Worm (Caenorhabditis elegans) whole organism, L3 larva: ENCODE results near the gene cua-1.
A peak's percentile ranks its signal among the peaks of the same experiment; 100 is the strongest.

Experiments used
- R02D3.7 ChIP-seq: fragments of 150-350 bp; optimal IDR thresholded peaks from 2 replicates; lab custom pipeline; 2014; ENCODE audit warnings: missing biosample characterization, missing genetic modification characterization
- ZK546.5 ChIP-seq: sonication (generic microtip); optimal IDR thresholded peaks from 2 replicates; lab custom pipeline; 2017; ENCODE audit warnings: missing biosample characterization, missing genetic modification characterization
- aly-2 ChIP-seq: fragments of 150-350 bp; optimal IDR thresholded peaks from 2 replicates; lab custom pipeline; 2014; ENCODE audit warnings: missing biosample characterization, missing genetic modification characterization
- ama-1 ChIP-seq: fragments of 150-350 bp; optimal IDR thresholded peaks from 2 replicates; lab custom pipeline; 2018
- ceh-16 ChIP-seq: sonication (generic microtip); optimal IDR thresholded peaks from 2 replicates; lab custom pipeline; 2017; ENCODE audit warnings: missing biosample characterization, missing genetic modification characterization
- ceh-28 ChIP-seq: fragments of 150-350 bp; optimal IDR thresholded peaks from 2 replicates; lab custom pipeline; 2014; ENCODE audit warnings: missing biosample characterization, missing genetic modification reagents, missing genetic modification characterization
- ceh-82 ChIP-seq: fragments of 150-350 bp; optimal IDR thresholded peaks from 2 replicates; lab custom pipeline; 2014; ENCODE audit warnings: missing biosample characterization, missing genetic modification characterization
- egl-27 ChIP-seq: sonication (generic microtip); optimal IDR thresholded peaks from 4 replicates; lab custom pipeline; 2017; ENCODE audit warnings: missing biosample characterization, missing genetic modification reagents, missing genetic modification characterization
- egl-5 ChIP-seq: fragments of 150-350 bp; optimal IDR thresholded peaks from 2 replicates; lab custom pipeline; 2017; ENCODE audit warnings: missing biosample characterization, missing genetic modification reagents, missing genetic modification characterization, inconsistent platforms
- elt-1 ChIP-seq: fragments of 150-350 bp; optimal IDR thresholded peaks from 2 replicates; lab custom pipeline; 2014; ENCODE audit warnings: missing biosample characterization, missing genetic modification characterization
- elt-2 ChIP-seq: sonication (generic microtip); optimal IDR thresholded peaks from 2 replicates; lab custom pipeline; 2016; ENCODE audit warnings: missing genetic modification reagents, mild to moderate bottlenecking, missing genetic modification characterization, missing compliant biosample characterization
- elt-3 ChIP-seq, 3 experiments: fragments of 150-350 bp in 1 of 3; sonication (generic microtip) in 2 of 3; optimal IDR thresholded peaks; 2 replicates in 2 of 3; 4 replicates in 1 of 3; lab custom pipeline; 2014 to 2017; ENCODE audit warnings: missing biosample characterization in 3 of 3, missing genetic modification characterization in 3 of 3
- eor-1 ChIP-seq, 2 experiments: fragments of 150-350 bp; optimal IDR thresholded peaks; 2 replicates each; lab custom pipeline; 2014 to 2018; ENCODE audit warnings: missing biosample characterization in 2 of 2, missing genetic modification characterization in 2 of 2
- fkh-10 ChIP-seq: sonication (generic microtip); optimal IDR thresholded peaks from 2 replicates; lab custom pipeline; 2017; ENCODE audit warnings: missing biosample characterization, missing genetic modification reagents, missing genetic modification characterization
- fkh-2 ChIP-seq: fragments of 150-350 bp; optimal IDR thresholded peaks from 2 replicates; lab custom pipeline; 2014; ENCODE audit warnings: missing biosample characterization, missing genetic modification reagents, missing genetic modification characterization
- fos-1 ChIP-seq: fragments of 150-350 bp; optimal IDR thresholded peaks from 2 replicates; lab custom pipeline; 2014; ENCODE audit warnings: missing biosample characterization, missing genetic modification characterization
- hmg-11 ChIP-seq: sonication (generic microtip); optimal IDR thresholded peaks from 2 replicates; lab custom pipeline; 2016; ENCODE audit warnings: missing genetic modification characterization, missing compliant biosample characterization
- jun-1 ChIP-seq: fragments of 150-350 bp; optimal IDR thresholded peaks from 2 replicates; lab custom pipeline; 2014; ENCODE audit warnings: missing biosample characterization, missing genetic modification reagents, missing genetic modification characterization
- lin-15B ChIP-seq: fragments of 150-350 bp; optimal IDR thresholded peaks from 2 replicates; lab custom pipeline; 2014; ENCODE audit warnings: missing biosample characterization, missing genetic modification characterization
- lin-39 ChIP-seq: fragments of 150-350 bp; optimal IDR thresholded peaks from 2 replicates; lab custom pipeline; 2018; ENCODE audit warnings: missing biosample characterization, missing genetic modification reagents, missing genetic modification characterization
- lsy-12 ChIP-seq: sonication (generic microtip); optimal IDR thresholded peaks from 2 replicates; lab custom pipeline; 2016; ENCODE audit warnings: mild to moderate bottlenecking, missing genetic modification characterization, missing compliant biosample characterization
- mdl-1 ChIP-seq: fragments of 150-350 bp; optimal IDR thresholded peaks from 2 replicates; lab custom pipeline; 2014; ENCODE audit warnings: missing biosample characterization, missing genetic modification characterization
- mml-1 ChIP-seq: fragments of 150-350 bp; sonication (generic microtip); optimal IDR thresholded peaks from 3 replicates; lab custom pipeline; 2014; ENCODE audit warnings: missing biosample characterization, missing genetic modification characterization
- nfya-1 ChIP-seq: sonication (generic microtip); optimal IDR thresholded peaks from 2 replicates; lab custom pipeline; 2017; ENCODE audit warnings: missing genetic modification characterization, mild to moderate bottlenecking, missing compliant biosample characterization, antibody characterized with exemption, moderate library complexity; ENCODE audit not compliant: insufficient read depth
- nhr-11 ChIP-seq: fragments of 150-350 bp; optimal IDR thresholded peaks from 2 replicates; lab custom pipeline; 2014; ENCODE audit warnings: missing biosample characterization, missing genetic modification characterization
- nhr-12 ChIP-seq: fragments of 150-350 bp; optimal IDR thresholded peaks from 2 replicates; lab custom pipeline; 2014; ENCODE audit warnings: missing biosample characterization, missing genetic modification characterization
- nhr-23 ChIP-seq: fragments of 150-350 bp; optimal IDR thresholded peaks from 2 replicates; lab custom pipeline; 2014; ENCODE audit warnings: missing biosample characterization, missing genetic modification reagents, missing genetic modification characterization
- nhr-237 ChIP-seq: fragments of 150-350 bp; optimal IDR thresholded peaks from 2 replicates; lab custom pipeline; 2014; ENCODE audit warnings: missing biosample characterization, missing genetic modification characterization
- nhr-25 ChIP-seq: sonication (generic microtip); optimal IDR thresholded peaks from 2 replicates; lab custom pipeline; 2017; ENCODE audit warnings: missing biosample characterization, missing genetic modification characterization
- nhr-28 ChIP-seq: fragments of 150-350 bp; optimal IDR thresholded peaks from 2 replicates; lab custom pipeline; 2014; ENCODE audit warnings: missing biosample characterization, missing genetic modification characterization
- nhr-43 ChIP-seq: sonication (generic microtip); optimal IDR thresholded peaks from 2 replicates; lab custom pipeline; 2016; ENCODE audit warnings: mild to moderate bottlenecking, missing genetic modification characterization, missing compliant biosample characterization; ENCODE audit not compliant: poor library complexity, severe bottlenecking
- nhr-67 ChIP-seq: fragments of 150-350 bp; optimal IDR thresholded peaks from 2 replicates; lab custom pipeline; 2014; ENCODE audit warnings: missing biosample characterization, missing genetic modification characterization
- nhr-76 ChIP-seq: fragments of 150-350 bp; sonication (generic microtip); optimal IDR thresholded peaks from 5 replicates; lab custom pipeline; 2014; ENCODE audit warnings: missing biosample characterization, missing genetic modification characterization
- nhr-77 ChIP-seq: fragments of 150-350 bp; optimal IDR thresholded peaks from 2 replicates; lab custom pipeline; 2014; ENCODE audit warnings: missing biosample characterization, missing genetic modification characterization
- pha-4 ChIP-seq: fragments of 150-350 bp; optimal IDR thresholded peaks from 2 replicates; lab custom pipeline; 2014; ENCODE audit warnings: missing biosample characterization, missing genetic modification reagents, missing genetic modification characterization
- pqm-1 ChIP-seq: fragments of 150-350 bp; optimal IDR thresholded peaks from 2 replicates; lab custom pipeline; 2017; ENCODE audit warnings: missing biosample characterization, missing genetic modification characterization, inconsistent platforms
- sea-2 ChIP-seq: fragments of 150-350 bp; sonication (generic microtip); optimal IDR thresholded peaks from 4 replicates; lab custom pipeline; 2014; ENCODE audit warnings: missing biosample characterization, missing genetic modification reagents, missing genetic modification characterization
- skn-1 ChIP-seq: fragments of 150-350 bp; optimal IDR thresholded peaks from 2 replicates; lab custom pipeline; 2014; ENCODE audit warnings: missing biosample characterization, missing genetic modification characterization
- snpc-4 ChIP-seq: fragments of 150-350 bp; optimal IDR thresholded peaks from 2 replicates; lab custom pipeline; 2014; ENCODE audit warnings: missing biosample characterization, missing genetic modification characterization
- tbx-2 ChIP-seq: sonication (generic microtip); optimal IDR thresholded peaks from 2 replicates; lab custom pipeline; 2016; ENCODE audit warnings: mild to moderate bottlenecking, missing genetic modification characterization, missing compliant biosample characterization
- unc-39 ChIP-seq: sonication (generic microtip); optimal IDR thresholded peaks from 4 replicates; lab custom pipeline; 2017; ENCODE audit warnings: missing biosample characterization, missing genetic modification characterization
- unc-62 ChIP-seq: fragments of 150-350 bp; sonication (generic microtip); optimal IDR thresholded peaks from 4 replicates; lab custom pipeline; 2014; ENCODE audit warnings: missing biosample characterization, missing genetic modification reagents, missing genetic modification characterization
- zag-1 ChIP-seq: fragments of 150-350 bp; optimal IDR thresholded peaks from 2 replicates; lab custom pipeline; 2014; ENCODE audit warnings: missing biosample characterization, missing genetic modification characterization
- ztf-11 ChIP-seq: fragments of 150-350 bp; optimal IDR thresholded peaks from 2 replicates; lab custom pipeline; 2014; ENCODE audit warnings: missing biosample characterization, missing genetic modification characterization

Gene cua-1

ce11 chrIII:13464493-13465362 is 9.6 kb upstream of the cua-1 start, which contains the start of gene kel-3:
kel-3 (plus strand) TSS chrIII:13464820.
- TF ChIP-seq unc-62 (GFP tag; lab: Kevin White, UChicago) (peak; percentile 61), elt-2 (tag; lab: Kevin White, UChicago) (peak; percentile 96), nhr-11 (tag; lab: Kevin White, UChicago) (peak; percentile 54), ceh-28 (peak; percentile 89), aly-2 (tag; lab: Kevin White, UChicago) (peak; percentile 85), pqm-1 (tag; lab: Kevin White, UChicago) (peak; percentile 96), nhr-25 (tag; lab: Kevin White, UChicago) (peak; percentile 37), mdl-1 (tag; lab: Kevin White, UChicago) (no peak), sea-2 (no peak), tbx-2 (tag; lab: Kevin White, UChicago) (peak; percentile 53), nhr-67 (tag; lab: Kevin White, UChicago) (no peak), pha-4 (tag; lab: Kevin White, UChicago) (peak; percentile 85), nhr-23 (tag; lab: Kevin White, UChicago) (peak; percentile 77), fos-1 (tag; lab: Kevin White, UChicago) (peak; percentile 37), snpc-4 (peak; percentile 7), hmg-11 (tag; lab: Kevin White, UChicago) (peak; percentile 32), ztf-11 (no peak), ama-1 (lab: Kevin White, UChicago) (peak; percentile 99), lsy-12 (tag; lab: Kevin White, UChicago) (peak; percentile 75), nhr-76 (tag; lab: Kevin White, UChicago) (peak; percentile 55), elt-1 (no peak), ZK546.5 (tag; lab: Kevin White, UChicago) (peak; percentile 50), fkh-2 (no peak), ceh-82 (tag; lab: Kevin White, UChicago) (peak; percentile 33), nhr-43 (peak; percentile 80), jun-1 (peak; percentile 85), elt-3 (tag; optimal IDR thresholded peaks at IDR 0.05; lab: Kevin White, UChicago) (peak in 2 of 3 experiments; percentile 52 to 73), nfya-1 (tag; lab: Kevin White, UChicago) (peak; percentile 70), R02D3.7 (tag; lab: Kevin White, UChicago) (peak; percentile 26), lin-39 (peak; percentile 47), lin-15B (peak; percentile 34), nhr-77 (tag; lab: Kevin White, UChicago) (peak; percentile 63), egl-5 (tag; lab: Kevin White, UChicago) (no peak), mml-1 (tag; lab: Kevin White, UChicago) (no peak), unc-39 (tag; lab: Kevin White, UChicago) (no peak), nhr-237 (tag; lab: Kevin White, UChicago) (no peak), ceh-16 (tag; lab: Kevin White, UChicago) (no peak)

- TF ChIP-seq nfya-1 (tag; lab: Kevin White, UChicago) (peak; percentile 98), nhr-12 (tag; lab: Kevin White, UChicago) (no peak), pqm-1 (tag; lab: Kevin White, UChicago) (peak; percentile 57), R02D3.7 (tag; lab: Kevin White, UChicago) (peak; percentile 84), fkh-2 (no peak), mml-1 (tag; lab: Kevin White, UChicago) (no peak), nhr-237 (tag; lab: Kevin White, UChicago) (no peak), lsy-12 (tag; lab: Kevin White, UChicago) (peak; percentile 96), pha-4 (tag; lab: Kevin White, UChicago) (peak; percentile 87), ZK546.5 (tag; lab: Kevin White, UChicago) (peak; percentile 93), tbx-2 (tag; lab: Kevin White, UChicago) (peak; percentile 62), lin-15B (peak; percentile 98), mdl-1 (tag; lab: Kevin White, UChicago) (no peak), egl-27 (tag; lab: Kevin White, UChicago) (peak; percentile 78), fkh-10 (peak; percentile 5), unc-39 (tag; lab: Kevin White, UChicago) (no peak), ceh-82 (tag; lab: Kevin White, UChicago) (peak; percentile 85), nhr-77 (tag; lab: Kevin White, UChicago) (peak; percentile 20), nhr-25 (tag; lab: Kevin White, UChicago) (peak; percentile 98), elt-1 (peak; percentile 63), elt-2 (tag; lab: Kevin White, UChicago) (peak; percentile 80), aly-2 (tag; lab: Kevin White, UChicago) (peak; percentile 31), eor-1 (tag; optimal IDR thresholded peaks at IDR 0.05; lab: Kevin White, UChicago) (no peak), jun-1 (peak; percentile 90), ztf-11 (no peak), nhr-43 (peak; percentile 93), nhr-76 (tag; lab: Kevin White, UChicago) (no peak), skn-1 (tag; lab: Kevin White, UChicago) (peak; percentile 87), fos-1 (tag; lab: Kevin White, UChicago) (peak; percentile 65), unc-62 (GFP tag; lab: Kevin White, UChicago) (peak; percentile 41), ama-1 (lab: Kevin White, UChicago) (peak; percentile 93), zag-1 (tag; lab: Kevin White, UChicago) (no peak), nhr-28 (tag; lab: Kevin White, UChicago) (no peak), sea-2 (no peak)
Observed at ce11 chrIII:13462965-13463783, 8.1 kb upstream of the cua-1 start, which contains the start of gene ant-1.1. ant-1.1 (plus strand) TSS chrIII:13463163.
